Worm (Caenorhabditis elegans) whole organism, L1 larva: Measurements from ENCODE around the gene nhr-17.

Experiments used
- aha-1 ChIP-seq: fragments of 150-350 bp; optimal IDR thresholded peaks from 2 replicates; lab custom pipeline; 2014; ENCODE audit warnings: missing biosample characterization, missing genetic modification characterization
- ceh-82 ChIP-seq, 3 experiments: fragments of 150-350 bp in 1 of 3; sonication (generic microtip) in 2 of 3; optimal IDR thresholded peaks; 2 replicates each; lab custom pipeline; 2014 to 2017; ENCODE audit warnings: missing biosample characterization in 3 of 3, missing genetic modification characterization in 3 of 3
- dsc-1 ChIP-seq: sonication (generic microtip); optimal IDR thresholded peaks from 2 replicates; lab custom pipeline; 2016; ENCODE audit warnings: mild to moderate bottlenecking, missing genetic modification characterization, missing compliant biosample characterization
- egl-13 ChIP-seq: sonication (generic microtip); optimal IDR thresholded peaks from 2 replicates; lab custom pipeline; 2016; ENCODE audit warnings: missing genotype, missing genetic modification reagents, missing genetic modification characterization, missing compliant biosample characterization
- fos-1 ChIP-seq: fragments of 150-350 bp; optimal IDR thresholded peaks from 2 replicates; lab custom pipeline; 2014; ENCODE audit warnings: missing biosample characterization, missing genetic modification characterization
- lin-15B ChIP-seq: fragments of 150-350 bp; sonication (generic microtip); optimal IDR thresholded peaks from 3 replicates; lab custom pipeline; 2014; ENCODE audit warnings: missing biosample characterization, missing genetic modification characterization
- lin-39 ChIP-seq: fragments of 150-350 bp; optimal IDR thresholded peaks from 2 replicates; lab custom pipeline; 2014; ENCODE audit warnings: missing biosample characterization, missing genetic modification reagents, missing genetic modification characterization
- pqm-1 ChIP-seq: sonication (generic microtip); optimal IDR thresholded peaks from 3 replicates; lab custom pipeline; 2017; ENCODE audit warnings: missing biosample characterization, missing genetic modification characterization
- skn-1 ChIP-seq: fragments of 150-350 bp; optimal IDR thresholded peaks from 2 replicates; lab custom pipeline; 2014; ENCODE audit warnings: missing biosample characterization, missing genetic modification characterization
- snpc-4 ChIP-seq: fragments of 150-350 bp; optimal IDR thresholded peaks from 2 replicates; lab custom pipeline; 2014; ENCODE audit warnings: missing biosample characterization, missing genetic modification characterization
- vab-15 ChIP-seq: sonication (generic microtip); optimal IDR thresholded peaks from 2 replicates; lab custom pipeline; 2017; ENCODE audit warnings: missing genotype, mild to moderate bottlenecking, missing genetic modification characterization, missing compliant biosample characterization

DNA sequence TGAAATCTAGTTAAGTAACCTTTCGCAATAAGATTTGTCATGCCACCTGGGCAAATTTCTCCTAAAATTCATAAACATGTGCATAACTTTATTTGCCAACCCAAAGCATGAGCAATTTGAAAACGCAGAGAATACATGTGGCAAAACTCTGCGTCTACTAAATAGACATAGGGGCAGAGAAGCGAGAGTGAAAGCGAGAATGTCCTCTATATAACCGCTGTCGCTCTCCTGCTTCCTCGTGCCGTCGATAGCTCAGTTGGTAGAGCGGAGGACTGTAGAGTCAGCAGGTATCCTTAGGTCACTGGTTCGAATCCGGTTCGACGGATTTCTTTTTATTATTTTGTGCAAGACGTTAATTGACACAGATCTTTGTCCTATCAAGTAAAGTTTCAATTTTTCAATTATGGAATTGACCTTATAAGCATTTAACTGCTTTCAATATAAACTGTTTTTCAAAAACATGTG is 2.6 kb downstream of the nhr-17 start:
- TF ChIP-seq snpc-4 (tag; lab: Kevin White, UChicago) (peak; percentile 7), skn-1 (tag; lab: Kevin White, UChicago) (peak; percentile 8), egl-13 (tag; lab: Kevin White, UChicago) (peak; percentile 66), fos-1 (tag; lab: Kevin White, UChicago) (peak; percentile 42), pqm-1 (tag; lab: Kevin White, UChicago) (no peak), ceh-82 (tag; optimal IDR thresholded peaks at IDR 0.05; lab: Kevin White, UChicago) (peak; percentile 61 to 77 (median 69)), dsc-1 (tag; lab: Kevin White, UChicago) (peak; percentile 76), vab-15 (tag; lab: Kevin White, UChicago) (no peak), lin-39 (tag; lab: Kevin White, UChicago) (no peak), aha-1 (tag; lab: Kevin White, UChicago) (no peak), lin-15B (no peak)
